Worm (Caenorhabditis elegans) whole organism, L3 larva: Measurements from ENCODE around the gene F41G4.8.

Experiments
- ama-1 ChIP-seq: fragments of 150-350 bp; optimal IDR thresholded peaks from 2 replicates; lab custom pipeline; 2018
- ceh-16 ChIP-seq: sonication (generic microtip); optimal IDR thresholded peaks from 2 replicates; lab custom pipeline; 2017; ENCODE audit warnings: missing biosample characterization, missing genetic modification characterization
- fkh-10 ChIP-seq: sonication (generic microtip); optimal IDR thresholded peaks from 2 replicates; lab custom pipeline; 2017; ENCODE audit warnings: missing biosample characterization, missing genetic modification reagents, missing genetic modification characterization
- fos-1 ChIP-seq: fragments of 150-350 bp; optimal IDR thresholded peaks from 2 replicates; lab custom pipeline; 2014; ENCODE audit warnings: missing biosample characterization, missing genetic modification characterization
- hmg-11 ChIP-seq: sonication (generic microtip); optimal IDR thresholded peaks from 2 replicates; lab custom pipeline; 2016; ENCODE audit warnings: missing genetic modification characterization, missing compliant biosample characterization
- lin-39 ChIP-seq: fragments of 150-350 bp; optimal IDR thresholded peaks from 2 replicates; lab custom pipeline; 2018; ENCODE audit warnings: missing biosample characterization, missing genetic modification reagents, missing genetic modification characterization
- nhr-11 ChIP-seq: fragments of 150-350 bp; optimal IDR thresholded peaks from 2 replicates; lab custom pipeline; 2014; ENCODE audit warnings: missing biosample characterization, missing genetic modification characterization
- nhr-237 ChIP-seq: fragments of 150-350 bp; optimal IDR thresholded peaks from 2 replicates; lab custom pipeline; 2014; ENCODE audit warnings: missing biosample characterization, missing genetic modification characterization
- nhr-28 ChIP-seq: fragments of 150-350 bp; optimal IDR thresholded peaks from 2 replicates; lab custom pipeline; 2014; ENCODE audit warnings: missing biosample characterization, missing genetic modification characterization
- sea-2 ChIP-seq: fragments of 150-350 bp; sonication (generic microtip); optimal IDR thresholded peaks from 4 replicates; lab custom pipeline; 2014; ENCODE audit warnings: missing biosample characterization, missing genetic modification reagents, missing genetic modification characterization
- skn-1 ChIP-seq: fragments of 150-350 bp; optimal IDR thresholded peaks from 2 replicates; lab custom pipeline; 2014; ENCODE audit warnings: missing biosample characterization, missing genetic modification characterization

- TF ChIP-seq nhr-237 (tag; lab: Kevin White, UChicago): no peak
- no peak for TF ChIP-seq fkh-10 (GFP tag; lab: Kevin White, UChicago)
- TF ChIP-seq fos-1 (tag; lab: Kevin White, UChicago): no peak
- no peak for TF ChIP-seq ceh-16 (tag; lab: Kevin White, UChicago)
- TF ChIP-seq nhr-28 (tag; lab: Kevin White, UChicago): no peak
- TF ChIP-seq nhr-11 (tag; lab: Kevin White, UChicago): no peak
- no peak for TF ChIP-seq sea-2 (GFP tag; lab: Kevin White, UChicago)
- TF ChIP-seq ama-1: no peak
- no peak for TF ChIP-seq hmg-11 (tag; lab: Kevin White, UChicago)
- TF ChIP-seq lin-39: no peak
- no peak for TF ChIP-seq skn-1 (tag; lab: Kevin White, UChicago)
Measured at ce11 chrX:16863320-16863719, 18.5 kb upstream of the F41G4.8 start.
